Worm (Caenorhabditis elegans) whole organism, L1 larva: Measurements from ENCODE around the gene Y25C1A.14.

Experiments used
- alr-1 ChIP-seq: fragments of 200-800 bp; sonication (Bioruptor generic); optimal IDR thresholded peaks from 2 replicates; lab custom pipeline; 2018; ENCODE audit warnings: borderline replicate concordance, mild to moderate bottlenecking, missing genetic modification characterization, missing compliant biosample characterization
- aly-2 ChIP-seq: fragments of 150-350 bp; optimal IDR thresholded peaks from 2 replicates; lab custom pipeline; 2014; ENCODE audit warnings: missing biosample characterization, missing genetic modification characterization
- fkh-10 ChIP-seq: sonication (generic microtip); optimal IDR thresholded peaks from 2 replicates; lab custom pipeline; 2017; ENCODE audit warnings: missing biosample characterization, missing genetic modification reagents, missing genetic modification characterization
- mdl-1 ChIP-seq, 2 experiments: fragments of 150-350 bp; optimal IDR thresholded peaks; 2 replicates each; lab custom pipeline; 2014 to 2017; ENCODE audit warnings: missing biosample characterization in 2 of 2, missing genetic modification characterization in 2 of 2, inconsistent platforms in 1 of 2
- nhr-237 ChIP-seq: fragments of 150-350 bp; optimal IDR thresholded peaks from 2 replicates; lab custom pipeline; 2014; ENCODE audit warnings: missing biosample characterization, missing genetic modification characterization
- vab-15 ChIP-seq: sonication (generic microtip); optimal IDR thresholded peaks from 2 replicates; lab custom pipeline; 2017; ENCODE audit warnings: missing genotype, mild to moderate bottlenecking, missing genetic modification characterization, missing compliant biosample characterization
- zag-1 ChIP-seq: fragments of 150-350 bp; optimal IDR thresholded peaks from 2 replicates; lab custom pipeline; 2014; ENCODE audit warnings: missing biosample characterization, missing genetic modification characterization

DNA sequence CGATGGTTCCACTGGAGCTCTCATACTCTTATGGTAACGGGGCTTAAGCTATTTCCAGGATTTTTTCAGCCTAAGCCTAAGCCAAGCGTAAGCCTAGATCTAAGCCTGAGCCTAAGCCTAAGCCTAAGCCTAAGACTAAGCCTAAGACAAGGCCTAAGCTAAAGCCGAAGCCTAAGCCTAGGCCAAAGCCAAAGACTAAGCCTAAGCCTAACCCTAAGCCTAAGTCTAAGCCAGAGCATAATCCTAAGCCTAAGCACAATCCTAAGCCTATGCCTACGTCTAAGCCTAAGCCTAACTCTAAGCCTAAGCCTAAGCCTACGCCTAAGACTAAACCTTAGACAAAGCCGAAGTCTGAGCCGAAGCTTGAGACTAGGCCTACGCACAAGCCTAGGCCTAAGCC, 47.8 kb downstream of the Y25C1A.14 start:
- TF ChIP-seq mdl-1 (tag; optimal IDR thresholded peaks at IDR 0.05; lab: Kevin White, UChicago) (no peak), zag-1 (no peak), alr-1 (tag; lab: Kevin White, UChicago) (no peak), vab-15 (tag; lab: Kevin White, UChicago) (no peak), aly-2 (tag; lab: Kevin White, UChicago) (no peak), nhr-237 (tag; lab: Kevin White, UChicago) (no peak), fkh-10 (GFP tag; lab: Kevin White, UChicago) (no peak)
